Fruit fly (Drosophila melanogaster) whole organism, embryonic: ENCODE data around the gene Glut1.

Source experiments
- Abd-B ChIP-seq: fragments of 200-800 bp; sonication (Bioruptor generic); optimal IDR thresholded peaks from 2 replicates; lab custom pipeline; 2018; ENCODE audit warnings: missing biosample characterization, mild to moderate bottlenecking, missing genetic modification characterization, moderate library complexity
- Aef1 ChIP-seq: fragments of 200-800 bp; sonication (Bioruptor generic); IDR thresholded peaks from 3 replicates; pipeline ENCODE4 v1.3.6; 2022; ENCODE audit warnings: missing biosample characterization, missing genetic modification characterization
- B-H1 ChIP-seq: fragments of 200-800 bp; sonication (Bioruptor generic); IDR thresholded peaks from 3 replicates; pipeline ENCODE4 v1.3.6; 2022; ENCODE audit warnings: missing biosample characterization, missing genetic modification characterization
- Bdp1 ChIP-seq: fragments of 200-800 bp; sonication (Bioruptor generic); optimal IDR thresholded peaks from 3 replicates; lab custom pipeline; 2016; ENCODE audit warnings: missing biosample characterization, missing genetic modification characterization
- BtbVII ChIP-seq: fragments of 200-800 bp; sonication (Bioruptor generic); optimal IDR thresholded peaks from 3 replicates; lab custom pipeline; 2017; ENCODE audit warnings: missing biosample characterization, mild to moderate bottlenecking, missing genetic modification characterization
- CG10267 ChIP-seq: fragments of 200-800 bp; sonication (Bioruptor generic); optimal IDR thresholded peaks from 2 replicates; lab custom pipeline; 2018; ENCODE audit warnings: missing biosample characterization, mild to moderate bottlenecking, missing genetic modification characterization, moderate library complexity
- CG10654 ChIP-seq: fragments of 200-800 bp; sonication (Bioruptor generic); optimal IDR thresholded peaks from 2 replicates; lab custom pipeline; 2016; ENCODE audit warnings: missing biosample characterization, missing genetic modification characterization
- CG12155 ChIP-seq: fragments of 200-800 bp; sonication (Bioruptor generic); optimal IDR thresholded peaks from 3 replicates; lab custom pipeline; 2016; ENCODE audit warnings: missing biosample characterization, missing genetic modification characterization
- CG14014 ChIP-seq: fragments of 200-800 bp; sonication (Bioruptor generic); IDR thresholded peaks from 2 replicates; pipeline ENCODE4 v1.3.6; 2022; ENCODE audit warnings: missing biosample characterization, missing genetic modification characterization
- CG1602 ChIP-seq: fragments of 200-800 bp; sonication (Bioruptor generic); optimal IDR thresholded peaks from 3 replicates; lab custom pipeline; 2016; ENCODE audit warnings: missing biosample characterization, missing genetic modification characterization
- CG17359 ChIP-seq: fragments of 200-800 bp; sonication (Bioruptor generic); optimal IDR thresholded peaks from 3 replicates; lab custom pipeline; 2018; ENCODE audit warnings: missing biosample characterization, mild to moderate bottlenecking, missing genetic modification characterization, moderate library complexity
- CG17912 ChIP-seq: fragments of 200-800 bp; sonication (Bioruptor generic); optimal IDR thresholded peaks from 2 replicates; lab custom pipeline; 2018; ENCODE audit warnings: missing biosample characterization, mild to moderate bottlenecking, missing genetic modification characterization
- CG18476 ChIP-seq: fragments of 200-800 bp; sonication (Bioruptor generic); optimal IDR thresholded peaks from 2 replicates; lab custom pipeline; 2016; ENCODE audit warnings: missing biosample characterization, mild to moderate bottlenecking, missing genetic modification characterization
- CG2129 ChIP-seq: fragments of 200-800 bp; sonication (Bioruptor generic); IDR thresholded peaks from 2 replicates; pipeline ENCODE4 v1.3.6; 2022; ENCODE audit warnings: missing biosample characterization, missing genetic modification characterization; ENCODE audit not compliant: partially characterized antibody
- CG2889 ChIP-seq: fragments of 200-800 bp; sonication (Bioruptor generic); IDR thresholded peaks from 3 replicates; pipeline ENCODE4 v1.3.6; 2022; ENCODE audit warnings: missing biosample characterization, missing genetic modification characterization
- CG30403 ChIP-seq: fragments of 200-800 bp; sonication (Bioruptor generic); optimal IDR thresholded peaks from 3 replicates; lab custom pipeline; 2016; ENCODE audit warnings: missing biosample characterization, missing genetic modification characterization
- CG3065 ChIP-seq: fragments of 200-800 bp; sonication (Bioruptor generic); optimal IDR thresholded peaks from 2 replicates; lab custom pipeline; 2016; ENCODE audit warnings: missing biosample characterization, missing genetic modification characterization
- CG3838 ChIP-seq: fragments of 200-800 bp; sonication (Bioruptor generic); optimal IDR thresholded peaks from 3 replicates; lab custom pipeline; 2016; ENCODE audit warnings: missing biosample characterization, missing genetic modification characterization
- CG6854 ChIP-seq: fragments of 200-800 bp; sonication (Bioruptor generic); optimal IDR thresholded peaks from 3 replicates; lab custom pipeline; 2017; ENCODE audit warnings: missing biosample characterization, mild to moderate bottlenecking, missing genetic modification characterization
- CG7928 ChIP-seq: fragments of 200-800 bp; sonication (Bioruptor generic); optimal IDR thresholded peaks from 2 replicates; lab custom pipeline; 2017; ENCODE audit warnings: missing biosample characterization, mild to moderate bottlenecking, missing genetic modification characterization
- CG8281 ChIP-seq: fragments of 200-800 bp; sonication (Bioruptor generic); optimal IDR thresholded peaks from 2 replicates; lab custom pipeline; 2018; ENCODE audit warnings: missing biosample characterization, mild to moderate bottlenecking, missing genetic modification characterization, moderate library complexity
- CG8290 ChIP-seq, 3 experiments: fragments of 200-800 bp; sonication (Bioruptor generic); optimal IDR thresholded peaks; 2 replicates each; lab custom pipeline; 2016 to 2019; ENCODE audit warnings: missing biosample characterization in 3 of 3, missing genetic modification characterization in 3 of 3, mild to moderate bottlenecking in 2 of 3, moderate library complexity in 1 of 3
- CG9437 ChIP-seq: fragments of 200-800 bp; sonication (Bioruptor generic); optimal IDR thresholded peaks from 2 replicates; lab custom pipeline; 2018; ENCODE audit warnings: missing biosample characterization, mild to moderate bottlenecking, missing genetic modification characterization
- CkIIα-i1 ChIP-seq: fragments of 200-800 bp; sonication (Bioruptor generic); IDR thresholded peaks from 2 replicates; pipeline ENCODE4 v1.3.6; 2022; ENCODE audit warnings: missing biosample characterization, missing genetic modification characterization
- D ChIP-seq, 2 experiments: fragments of 200-800 bp in 1 of 2; fragments of >200 bp in 1 of 2; sonication (Bioruptor generic) in 1 of 2; optimal IDR thresholded peaks; 2 replicates in 1 of 2; 3 replicates in 1 of 2; lab custom pipeline; 2017; ENCODE audit warnings: mild to moderate bottlenecking in 1 of 2, missing biosample characterization in 1 of 2, missing genetic modification characterization in 1 of 2, missing genetic modification reagents in 1 of 2
- Dbx ChIP-seq: fragments of 200-800 bp; sonication (Bioruptor generic); IDR thresholded peaks from 3 replicates; pipeline ENCODE4 v1.3.6; 2022; ENCODE audit warnings: missing biosample characterization, missing genetic modification characterization
- Dek ChIP-seq: fragments of 200-800 bp; sonication (Bioruptor generic); optimal IDR thresholded peaks from 3 replicates; lab custom pipeline; 2019; ENCODE audit warnings: missing biosample characterization, mild to moderate bottlenecking, missing genetic modification characterization, moderate library complexity
- H15 ChIP-seq: fragments of 200-800 bp; sonication (Bioruptor generic); IDR thresholded peaks from 3 replicates; pipeline ENCODE4 v1.3.6; 2022; ENCODE audit warnings: missing biosample characterization, missing genetic modification characterization
- Hr3 ChIP-seq: fragments of 200-800 bp; sonication (Bioruptor generic); optimal IDR thresholded peaks from 3 replicates; lab custom pipeline; 2016; ENCODE audit warnings: missing biosample characterization, missing genetic modification characterization
- Pdp1 ChIP-seq, 2 experiments: fragments of 200-800 bp; sonication (Bioruptor generic); optimal IDR thresholded peaks; 3 replicates each; lab custom pipeline; 2016; ENCODE audit warnings: missing biosample characterization in 2 of 2, missing genetic modification characterization in 2 of 2, mild to moderate bottlenecking in 1 of 2, moderate library complexity in 1 of 2
- TFAM ChIP-seq: fragments of 200-800 bp; sonication (Bioruptor generic); optimal IDR thresholded peaks from 2 replicates; lab custom pipeline; 2017; ENCODE audit warnings: missing biosample characterization, missing genetic modification characterization, inconsistent platforms
- YL-1 ChIP-seq: fragments of 200-800 bp; sonication (Bioruptor generic); optimal IDR thresholded peaks from 3 replicates; lab custom pipeline; 2017; ENCODE audit warnings: missing biosample characterization, mild to moderate bottlenecking, missing genetic modification characterization
- caup ChIP-seq: fragments of 200-800 bp; sonication (Bioruptor generic); optimal IDR thresholded peaks from 3 replicates; lab custom pipeline; 2017; ENCODE audit warnings: missing biosample characterization, mild to moderate bottlenecking, missing genetic modification characterization, moderate library complexity; ENCODE audit not compliant: severe bottlenecking
- crol ChIP-seq: fragments of 200-800 bp; sonication (Bioruptor generic); IDR thresholded peaks from 2 replicates; pipeline ENCODE4 v1.3.6; 2022; ENCODE audit warnings: missing biosample characterization, missing genetic modification characterization
- gcm ChIP-seq: fragments of 200-800 bp; sonication (Bioruptor generic); optimal IDR thresholded peaks from 2 replicates; lab custom pipeline; 2019; ENCODE audit warnings: missing biosample characterization, mild to moderate bottlenecking, missing genetic modification characterization, moderate library complexity
- gcm2 ChIP-seq: fragments of 200-800 bp; sonication (Bioruptor generic); optimal IDR thresholded peaks from 2 replicates; lab custom pipeline; 2016; ENCODE audit warnings: missing biosample characterization, missing genetic modification characterization
- grau ChIP-seq: fragments of 200-800 bp; optimal IDR thresholded peaks from 3 replicates; lab custom pipeline; 2019; ENCODE audit warnings: missing biosample characterization, mild to moderate bottlenecking, missing genetic modification characterization, moderate library complexity
- hbn ChIP-seq: fragments of 200-800 bp; sonication (Bioruptor generic); IDR thresholded peaks from 2 replicates; pipeline ENCODE4 v1.3.6; 2022; ENCODE audit warnings: missing biosample characterization, missing genetic modification characterization; ENCODE audit not compliant: partially characterized antibody
- jing ChIP-seq: fragments of 200-800 bp; sonication (Bioruptor generic); optimal IDR thresholded peaks from 2 replicates; lab custom pipeline; 2018; ENCODE audit warnings: missing biosample characterization, mild to moderate bottlenecking, missing genetic modification characterization
- kah ChIP-seq: fragments of 200-800 bp; sonication (Bioruptor generic); optimal IDR thresholded peaks from 2 replicates; lab custom pipeline; 2018; ENCODE audit warnings: missing biosample characterization, mild to moderate bottlenecking, missing genetic modification characterization
- pros ChIP-seq: fragments of 200-800 bp; sonication (Bioruptor generic); optimal IDR thresholded peaks from 3 replicates; lab custom pipeline; 2019; ENCODE audit warnings: missing biosample characterization, mild to moderate bottlenecking, missing genetic modification characterization, moderate library complexity
- pum ChIP-seq: fragments of 200-800 bp; sonication (Bioruptor generic); optimal IDR thresholded peaks from 2 replicates; lab custom pipeline; 2016; ENCODE audit warnings: missing biosample characterization, missing genetic modification characterization
- ro ChIP-seq: fragments of 200-800 bp; sonication (Bioruptor generic); IDR thresholded peaks from 2 replicates; pipeline ENCODE4 v1.3.6; 2022; ENCODE audit warnings: missing biosample characterization, missing genetic modification characterization
- run ChIP-seq: fragments of 200-800 bp; sonication (Bioruptor generic); optimal IDR thresholded peaks from 3 replicates; lab custom pipeline; 2018; ENCODE audit warnings: missing biosample characterization, mild to moderate bottlenecking, missing genetic modification characterization
- schlank ChIP-seq: fragments of 200-800 bp; sonication (Bioruptor generic); optimal IDR thresholded peaks from 2 replicates; lab custom pipeline; 2018; ENCODE audit warnings: missing biosample characterization, mild to moderate bottlenecking, missing genetic modification characterization
- sr ChIP-seq: fragments of 200-800 bp; sonication (Bioruptor generic); IDR thresholded peaks from 3 replicates; pipeline ENCODE4 v1.3.6; 2022; ENCODE audit warnings: missing biosample characterization, missing genetic modification characterization
- sug ChIP-seq: fragments of 200-800 bp; optimal IDR thresholded peaks from 2 replicates; lab custom pipeline; 2019; ENCODE audit warnings: missing biosample characterization, mild to moderate bottlenecking, missing genetic modification characterization, moderate library complexity
- wek ChIP-seq: fragments of 200-800 bp; sonication (Bioruptor generic); optimal IDR thresholded peaks from 3 replicates; lab custom pipeline; 2018; ENCODE audit warnings: missing biosample characterization, mild to moderate bottlenecking, missing genetic modification characterization, moderate library complexity

Glut1 gene

dm6 chr3L:895314-895980 is 18.4 kb upstream of the Glut1 start, which contains the start of gene CG34056 (continued):
- TF ChIP-seq pros (GFP tag; lab: Kevin White, UChicago) (peak; percentile 39), CG9437 (GFP tag; lab: Kevin White, UChicago) (peak; percentile 68), CG3065 (GFP tag; lab: Kevin White, UChicago) (peak; percentile 56), CG30403 (GFP tag; lab: Kevin White, UChicago) (peak; percentile 93), CG2889 (GFP tag; lab: Robert Waterston, UW) (peak; percentile 82; the same call in 2 of the 3 replicates), wek (GFP tag; lab: Kevin White, UChicago) (peak; percentile 47), pum (GFP tag; lab: Kevin White, UChicago) (peak; percentile 89), D (optimal IDR thresholded peaks at IDR 0.05; lab: Kevin White, UChicago) (no peak), D (GFP tag; optimal IDR thresholded peaks at IDR 0.05; lab: Kevin White, UChicago) (peak; percentile 91), B-H1 (GFP tag; lab: Robert Waterston, UW) (peak; percentile 93), gcm2 (GFP tag; lab: Kevin White, UChicago) (peak; percentile 63), sr (peak; percentile 89), gcm (GFP tag; lab: Kevin White, UChicago) (peak; percentile 90), CG6854 (peak; percentile 86), BtbVII (GFP tag; lab: Kevin White, UChicago) (peak; percentile 92), Hr3 (GFP tag; lab: Kevin White, UChicago) (peak; percentile 79), CG17912 (no peak), YL-1 (GFP tag; lab: Kevin White, UChicago) (peak; percentile 27), CG1602 (GFP tag; lab: Kevin White, UChicago) (peak; percentile 80), Dbx (GFP tag; lab: Robert Waterston, UW) (peak; percentile 96), TFAM (GFP tag; lab: Kevin White, UChicago) (peak; percentile 49), CG2129 (GFP tag; lab: Robert Waterston, UW) (no peak), Aef1 (GFP tag; lab: Robert Waterston, UW) (peak; percentile 95), Abd-B (GFP tag; lab: Kevin White, UChicago) (peak; percentile 78), CG8281 (tag; lab: Kevin White, UChicago) (peak; percentile 84), CG8290 (GFP tag; optimal IDR thresholded peaks at IDR 0.05; lab: Kevin White, UChicago) (peak; percentile 88), CG8290 (tag; optimal IDR thresholded peaks at IDR 0.05; lab: Kevin White, UChicago) (no peak), CG10654 (peak; percentile 90), kah (peak; percentile 87), hbn (no peak), Bdp1 (GFP tag; lab: Kevin White, UChicago) (peak; percentile 55), CG3838 (GFP tag; lab: Kevin White, UChicago) (peak; percentile 62), schlank (peak; percentile 49), CG12155 (GFP tag; lab: Kevin White, UChicago) (peak; percentile 75), caup (GFP tag; lab: Kevin White, UChicago) (peak; percentile 88), ro (GFP tag; lab: Robert Waterston, UW) (peak; percentile 79), H15 (peak; percentile 95), CkIIα-i1 (GFP tag; lab: Robert Waterston, UW) (peak; percentile 73), jing (GFP tag; lab: Kevin White, UChicago) (peak; percentile 53), CG14014 (peak; percentile 95), Dek (peak; percentile 89), run (peak; percentile 91), CG10267 (tag; lab: Kevin White, UChicago) (peak; percentile 89), grau (peak; percentile 85), Pdp1 (GFP tag; optimal IDR thresholded peaks at IDR 0.05; lab: Kevin White, UChicago) (peak; percentile 85), sug (tag; lab: Kevin White, UChicago) (peak; percentile 40), CG7928 (GFP tag; lab: Kevin White, UChicago) (peak; percentile 74), CG17359 (peak; percentile 96), crol (GFP tag; lab: Robert Waterston, UW) (no peak), CG18476 (peak; percentile 91)
